Fruit fly (Drosophila melanogaster) whole organism: ENCODE results near the gene Sf3b3.

Source experiments
- pan ChIP-seq: fragments of >200 bp; optimal IDR thresholded peaks from 2 replicates; lab custom pipeline; 2017
- psq ChIP-seq: fragments of >200 bp; optimal IDR thresholded peaks from 2 replicates; lab custom pipeline; 2017

dm6 chr3L:782521-782920, 50.7 kb downstream of the Sf3b3 start:
- TF ChIP-seq psq (lab: Kevin White, UChicago) (no peak), pan (lab: Kevin White, UChicago) (no peak)
